Worm (Caenorhabditis elegans) whole organism, young adult: ENCODE data around the gene C56C10.4.
A peak's percentile ranks its signal among the peaks of the same experiment; 100 is the strongest.

Experiments
- attf-6 ChIP-seq: fragments of 200-800 bp; sonication (Bioruptor generic); IDR thresholded peaks from 2 replicates; pipeline ENCODE4 v1.3.6; 2022; ENCODE audit warnings: missing genetic modification reagents, missing genetic modification characterization, missing compliant biosample characterization
- nfya-1 ChIP-seq: sonication (generic microtip); optimal IDR thresholded peaks from 2 replicates; lab custom pipeline; 2017; ENCODE audit warnings: antibody characterized with exemption, missing compliant biosample characterization, missing genetic modification characterization, borderline replicate concordance; ENCODE audit not compliant: insufficient read depth
- nfya-2 ChIP-seq: fragments of 200-800 bp; sonication (Bioruptor generic); IDR thresholded peaks from 2 replicates; pipeline ENCODE4 v1.3.6; 2022; ENCODE audit warnings: missing genetic modification reagents, missing genetic modification characterization, missing compliant biosample characterization
- pha-4 ChIP-seq: fragments of 150-350 bp; sonication (generic microtip); optimal IDR thresholded peaks from 2 replicates; lab custom pipeline; 2014; ENCODE audit warnings: missing biosample characterization, missing genetic modification reagents, missing genetic modification characterization
- sea-2 ChIP-seq: fragments of 200-800 bp; sonication (Bioruptor generic); IDR thresholded peaks from 2 replicates; pipeline ENCODE4 v1.3.6; 2022; ENCODE audit warnings: missing genetic modification characterization, missing compliant biosample characterization
- unc-62 ChIP-seq: fragments of 150-350 bp; optimal IDR thresholded peaks from 2 replicates; lab custom pipeline; 2014; ENCODE audit warnings: missing biosample characterization, missing genetic modification reagents, missing genetic modification characterization

DNA sequence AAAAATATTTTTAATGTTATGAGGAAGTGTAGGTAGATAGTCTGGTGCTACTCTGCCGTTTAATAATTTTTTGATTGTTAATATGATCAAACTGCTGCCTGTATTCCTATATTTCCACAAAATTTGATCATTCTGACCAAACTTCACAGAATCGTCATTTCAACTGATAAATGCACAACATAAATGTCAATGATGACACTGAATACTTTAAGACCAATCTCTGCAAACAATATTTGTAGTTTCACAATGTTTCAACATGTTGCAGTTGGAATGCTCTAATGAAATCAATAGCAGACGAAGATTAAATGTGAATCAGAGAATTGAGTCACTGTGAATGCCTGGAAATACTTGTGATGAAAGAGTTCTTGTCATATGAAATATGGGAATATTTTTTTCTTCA lies 46.9 kb downstream of the C56C10.4 start:
- no peak for TF ChIP-seq pha-4
- TF ChIP-seq sea-2 (GFP tag; lab: Robert Waterston, UW), result no peak
- no peak for TF ChIP-seq attf-6 (GFP tag; lab: Robert Waterston, UW)
- no peak for TF ChIP-seq nfya-1 (tag; lab: Kevin White, UChicago)
- peak; percentile 88 for TF ChIP-seq unc-62 (GFP tag; lab: Kevin White, UChicago)
- TF ChIP-seq nfya-2 (GFP tag; lab: Robert Waterston, UW), result no peak
